Fruit fly (Drosophila melanogaster): Measurements from ENCODE around the gene CG15186.

DNA sequence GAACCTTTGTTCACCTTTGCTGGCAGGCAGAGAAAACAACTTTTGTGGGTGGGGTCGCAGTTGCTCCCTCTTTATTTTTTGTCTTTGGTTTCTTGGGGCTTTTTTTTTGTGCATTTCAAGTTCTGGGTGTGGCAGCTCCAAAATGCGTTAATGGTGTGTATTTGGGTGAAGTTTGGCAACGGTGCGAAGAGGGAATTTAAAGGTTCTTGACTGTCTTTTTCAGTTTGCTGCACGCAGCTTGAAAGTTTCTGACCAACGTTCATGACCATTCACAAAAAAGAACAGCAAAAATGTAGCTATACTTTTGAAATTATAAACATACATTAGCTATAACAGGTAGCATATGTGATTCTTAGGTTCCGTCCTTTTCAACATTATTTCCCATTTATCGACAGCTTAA lies 45.8 kb upstream of the CG15186 start:
- TF ChIP-seq Pif1B (GFP tag; optimal IDR thresholded peaks at IDR 0.05) (no peak), CG32121 (GFP tag; IDR thresholded peaks at IDR 0.05) (no peak), Ets98B (GFP tag; IDR thresholded peaks at IDR 0.05) (no peak), EcR (GFP tag; optimal IDR thresholded peaks at IDR 0.05) (no peak), CG4496 (GFP tag; IDR thresholded peaks at IDR 0.05) (no peak), CG8301 (tag; optimal IDR thresholded peaks at IDR 0.05) (no peak), CG10348 (GFP tag; IDR thresholded peaks at IDR 0.05) (no peak)

Measured in whole organism, pupa.